Worm (Caenorhabditis elegans) whole organism, L1 larva: ENCODE data around the gene Y105C5B.15.

Experiments used
- C04F5.9 ChIP-seq: sonication (generic microtip); optimal IDR thresholded peaks from 2 replicates; lab custom pipeline; 2016; ENCODE audit warnings: missing genetic modification characterization, missing compliant biosample characterization
- F16B12.6 ChIP-seq: fragments of 150-350 bp; optimal IDR thresholded peaks from 2 replicates; lab custom pipeline; 2014; ENCODE audit warnings: missing biosample characterization, missing genetic modification characterization
- Y116A8C.19 ChIP-seq: sonication (generic microtip); optimal IDR thresholded peaks from 2 replicates; lab custom pipeline; 2016; ENCODE audit warnings: missing compliant biosample characterization, missing genetic modification characterization, borderline replicate concordance
- aly-2 ChIP-seq: fragments of 150-350 bp; optimal IDR thresholded peaks from 2 replicates; lab custom pipeline; 2014; ENCODE audit warnings: missing biosample characterization, missing genetic modification characterization
- ama-1 ChIP-seq: fragments of 150-350 bp; optimal IDR thresholded peaks from 2 replicates; lab custom pipeline; 2014
- blmp-1 ChIP-seq: fragments of 150-350 bp; optimal IDR thresholded peaks from 2 replicates; lab custom pipeline; 2014; ENCODE audit warnings: missing biosample characterization, missing genetic modification characterization
- ceh-8 ChIP-seq: fragments of 200-800 bp; sonication (Bioruptor generic); optimal IDR thresholded peaks from 2 replicates; lab custom pipeline; 2018; ENCODE audit warnings: mild to moderate bottlenecking, missing genetic modification characterization, moderate library complexity, missing compliant biosample characterization
- ceh-82 ChIP-seq, 3 experiments: fragments of 150-350 bp in 1 of 3; sonication (generic microtip) in 2 of 3; optimal IDR thresholded peaks; 2 replicates each; lab custom pipeline; 2014 to 2017; ENCODE audit warnings: missing biosample characterization in 3 of 3, missing genetic modification characterization in 3 of 3
- dsc-1 ChIP-seq: sonication (generic microtip); optimal IDR thresholded peaks from 2 replicates; lab custom pipeline; 2016; ENCODE audit warnings: mild to moderate bottlenecking, missing genetic modification characterization, missing compliant biosample characterization
- efl-1 ChIP-seq, 4 experiments: fragments of 150-350 bp; optimal IDR thresholded peaks in 3 of 4; peaks in 1 of 4; 1 replicate in 1 of 4; 2 replicates in 3 of 4; lab custom pipeline; 2014; ENCODE audit warnings: missing biosample characterization in 2 of 4, missing genetic modification characterization in 2 of 4, missing genetic modification reagents in 2 of 4
- efl-3 ChIP-seq: fragments of 200-800 bp; sonication (Bioruptor generic); optimal IDR thresholded peaks from 2 replicates; lab custom pipeline; 2018; ENCODE audit warnings: mild to moderate bottlenecking, missing genetic modification characterization, missing compliant biosample characterization
- egl-13 ChIP-seq: sonication (generic microtip); optimal IDR thresholded peaks from 2 replicates; lab custom pipeline; 2016; ENCODE audit warnings: missing genotype, missing genetic modification reagents, missing genetic modification characterization, missing compliant biosample characterization
- elt-2 ChIP-seq: sonication (generic microtip); optimal IDR thresholded peaks from 2 replicates; lab custom pipeline; 2016; ENCODE audit warnings: missing genetic modification characterization, mild to moderate bottlenecking, inconsistent platforms, missing compliant biosample characterization, missing genetic modification reagents
- fkh-10 ChIP-seq: sonication (generic microtip); optimal IDR thresholded peaks from 2 replicates; lab custom pipeline; 2017; ENCODE audit warnings: missing biosample characterization, missing genetic modification reagents, missing genetic modification characterization
- grh-1 ChIP-seq: fragments of 200-800 bp; sonication (Bioruptor generic); IDR thresholded peaks from 2 replicates; pipeline ENCODE4 v1.3.6; 2022; ENCODE audit warnings: missing genetic modification reagents, missing genetic modification characterization, missing compliant biosample characterization
- hlh-17 ChIP-seq: fragments of 200-800 bp; sonication (Bioruptor generic); optimal IDR thresholded peaks from 2 replicates; lab custom pipeline; 2018; ENCODE audit warnings: missing genetic modification characterization, mild to moderate bottlenecking, missing compliant biosample characterization, moderate library complexity, borderline replicate concordance
- hlh-4 ChIP-seq: sonication (generic microtip); optimal IDR thresholded peaks from 2 replicates; lab custom pipeline; 2016; ENCODE audit warnings: mild to moderate bottlenecking, missing genetic modification characterization, missing compliant biosample characterization
- hpl-2 ChIP-seq: fragments of 150-350 bp; optimal IDR thresholded peaks from 2 replicates; lab custom pipeline; 2014; ENCODE audit warnings: missing biosample characterization, missing genetic modification reagents, missing genetic modification characterization
- lin-14 ChIP-seq: fragments of 200-800 bp; sonication (Bioruptor generic); optimal IDR thresholded peaks from 2 replicates; lab custom pipeline; 2018; ENCODE audit warnings: mild to moderate bottlenecking, missing genetic modification characterization, moderate library complexity, missing compliant biosample characterization
- lin-15B ChIP-seq: fragments of 150-350 bp; sonication (generic microtip); optimal IDR thresholded peaks from 3 replicates; lab custom pipeline; 2014; ENCODE audit warnings: missing biosample characterization, missing genetic modification characterization
- lin-35 ChIP-seq, 2 experiments: fragments of 150-350 bp; optimal IDR thresholded peaks; 2 replicates each; lab custom pipeline; 2014; ENCODE audit warnings: missing biosample characterization in 2 of 2, missing genetic modification characterization in 2 of 2, missing genetic modification reagents in 2 of 2
- lin-39 ChIP-seq: fragments of 150-350 bp; optimal IDR thresholded peaks from 2 replicates; lab custom pipeline; 2014; ENCODE audit warnings: missing biosample characterization, missing genetic modification reagents, missing genetic modification characterization
- lsy-2 ChIP-seq, 2 experiments: fragments of 150-350 bp; optimal IDR thresholded peaks; 2 replicates each; lab custom pipeline; 2014; ENCODE audit warnings: missing biosample characterization in 2 of 2, missing genetic modification characterization in 2 of 2
- nhr-20 ChIP-seq: sonication (generic microtip); optimal IDR thresholded peaks from 2 replicates; lab custom pipeline; 2016; ENCODE audit warnings: mild to moderate bottlenecking, missing genetic modification characterization, missing compliant biosample characterization
- nhr-47 ChIP-seq: sonication (generic microtip); optimal IDR thresholded peaks from 2 replicates; lab custom pipeline; 2016; ENCODE audit warnings: mild to moderate bottlenecking, missing genetic modification characterization, moderate library complexity, missing compliant biosample characterization
- nhr-71 ChIP-seq: sonication (generic microtip); optimal IDR thresholded peaks from 2 replicates; lab custom pipeline; 2016; ENCODE audit warnings: mild to moderate bottlenecking, missing genetic modification characterization, moderate library complexity, missing compliant biosample characterization
- nhr-90 ChIP-seq: sonication (generic microtip); optimal IDR thresholded peaks from 2 replicates; lab custom pipeline; 2016; ENCODE audit warnings: mild to moderate bottlenecking, missing genetic modification characterization, missing compliant biosample characterization; ENCODE audit not compliant: poor library complexity
- snu-23 ChIP-seq: sonication (generic microtip); optimal IDR thresholded peaks from 2 replicates; lab custom pipeline; 2016; ENCODE audit warnings: missing genetic modification characterization, missing compliant biosample characterization
- sox-4 ChIP-seq: sonication (generic microtip); optimal IDR thresholded peaks from 2 replicates; lab custom pipeline; 2016; ENCODE audit warnings: missing genetic modification characterization, missing compliant biosample characterization
- tbx-2 ChIP-seq: sonication (generic microtip); optimal IDR thresholded peaks from 2 replicates; lab custom pipeline; 2016; ENCODE audit warnings: missing genetic modification characterization, missing compliant biosample characterization
- tlp-1 ChIP-seq: fragments of 150-350 bp; optimal IDR thresholded peaks from 2 replicates; lab custom pipeline; 2014; ENCODE audit warnings: missing biosample characterization, missing genetic modification characterization
- unc-30 ChIP-seq: sonication (generic microtip); optimal IDR thresholded peaks from 2 replicates; lab custom pipeline; 2017; ENCODE audit warnings: missing biosample characterization, missing genetic modification characterization
- unc-62 ChIP-seq: fragments of 150-350 bp; optimal IDR thresholded peaks from 2 replicates; lab custom pipeline; 2014; ENCODE audit warnings: missing biosample characterization, missing genetic modification reagents, missing genetic modification characterization
- vab-15 ChIP-seq: sonication (generic microtip); optimal IDR thresholded peaks from 2 replicates; lab custom pipeline; 2017; ENCODE audit warnings: missing genotype, mild to moderate bottlenecking, missing genetic modification characterization, missing compliant biosample characterization
- zip-4 ChIP-seq: fragments of 200-800 bp; sonication (Bioruptor generic); optimal IDR thresholded peaks from 2 replicates; lab custom pipeline; 2018; ENCODE audit warnings: mild to moderate bottlenecking, missing genetic modification characterization, moderate library complexity, missing compliant biosample characterization

Gene Y105C5B.15

DNA sequence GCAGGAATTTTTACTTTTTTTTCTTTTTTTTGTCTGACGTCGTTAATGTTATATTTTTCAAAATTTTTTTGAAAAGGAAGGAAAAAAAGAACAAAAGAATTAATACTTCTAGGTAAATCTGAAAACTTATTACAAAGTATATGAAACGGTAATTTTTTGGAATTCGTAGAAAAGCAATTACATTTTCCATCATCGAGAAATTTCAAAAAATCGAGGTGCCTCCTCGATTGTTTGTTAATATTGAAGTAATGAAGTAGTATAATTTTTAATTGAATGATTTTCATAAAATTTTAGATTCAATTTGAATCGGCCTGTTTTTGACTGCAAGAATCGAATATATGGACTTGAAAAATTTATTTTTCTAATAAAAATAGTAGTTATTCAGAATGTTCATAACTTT is 39.7 kb downstream of the Y105C5B.15 start:
- TF ChIP-seq egl-13 (tag; lab: Kevin White, UChicago), result no peak
- TF ChIP-seq efl-1 (optimal IDR thresholded peaks at IDR 0.05; lab: Kevin White, UChicago), result no peak
- peak in 1 of 2 experiments; percentile 1 for TF ChIP-seq efl-1 (GFP tag; optimal IDR thresholded peaks at IDR 0.05 in 1 of 2; lab: Kevin White, UChicago)

- TF ChIP-seq lin-39 (tag; lab: Kevin White, UChicago), result no peak
- no peak for TF ChIP-seq C04F5.9 (tag; lab: Kevin White, UChicago)
- no peak for TF ChIP-seq ama-1 (lab: Kevin White, UChicago)
- TF ChIP-seq tbx-2 (tag; lab: Kevin White, UChicago), result no peak
- no peak for TF ChIP-seq efl-3 (GFP tag; lab: Kevin White, UChicago)
- no peak for TF ChIP-seq ceh-8 (GFP tag; lab: Kevin White, UChicago)
- no peak for TF ChIP-seq Y116A8C.19 (tag; lab: Kevin White, UChicago)
- TF ChIP-seq aly-2 (tag; lab: Kevin White, UChicago), result no peak
Measured at ce11 chrIV:15994505-15994904, 42.8 kb downstream of the Y105C5B.15 start, which contains the start of gene Y105C5B.20. Y105C5B.20 (minus strand) TSS chrIV:15994605.

DNA sequence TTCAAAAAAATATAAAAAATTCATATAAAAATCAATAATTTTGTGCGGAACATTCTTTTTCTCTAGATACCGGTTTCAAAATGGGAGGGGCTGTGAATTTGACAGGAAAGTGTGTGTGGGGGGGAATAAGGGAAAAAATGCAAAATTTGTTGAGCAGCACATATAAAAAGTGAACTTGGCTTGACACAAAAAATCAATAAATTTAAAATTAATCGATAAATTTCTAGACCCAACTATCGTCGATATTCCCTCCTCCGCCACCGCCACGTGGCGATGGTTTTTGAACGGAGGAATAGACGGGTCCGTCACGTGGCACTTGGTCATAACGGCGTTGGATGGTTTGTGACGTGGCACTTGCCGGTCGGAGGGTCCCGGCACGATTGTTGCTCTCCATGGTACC is 46.2 kb downstream of the Y105C5B.15 start:
- no peak for TF ChIP-seq lin-14 (GFP tag; lab: Kevin White, UChicago)
- no peak for TF ChIP-seq nhr-20 (tag; lab: Kevin White, UChicago)
- no peak for TF ChIP-seq blmp-1
- TF ChIP-seq grh-1 (GFP tag; lab: Robert Waterston, UW), result no peak
- no peak for TF ChIP-seq ceh-8 (GFP tag; lab: Kevin White, UChicago)
- no peak for TF ChIP-seq lsy-2 (tag; optimal IDR thresholded peaks at IDR 0.05; lab: Kevin White, UChicago)
- no peak for TF ChIP-seq unc-30 (tag; lab: Kevin White, UChicago)
- TF ChIP-seq lin-15B (tag; lab: Kevin White, UChicago), result no peak
- TF ChIP-seq hlh-4 (tag; lab: Kevin White, UChicago), result no peak
- TF ChIP-seq ceh-82 (tag; optimal IDR thresholded peaks at IDR 0.05; lab: Kevin White, UChicago), result no peak
- no peak for TF ChIP-seq fkh-10 (GFP tag; lab: Kevin White, UChicago)
- no peak for TF ChIP-seq lin-35 (GFP tag; optimal IDR thresholded peaks at IDR 0.05; lab: Kevin White, UChicago)
- no peak for TF ChIP-seq hlh-17 (GFP tag; lab: Kevin White, UChicago)

- TF ChIP-seq unc-62 (GFP tag; lab: Kevin White, UChicago) (no peak), zip-4 (no peak), vab-15 (tag; lab: Kevin White, UChicago) (no peak), tbx-2 (tag; lab: Kevin White, UChicago) (no peak), unc-30 (tag; lab: Kevin White, UChicago) (no peak), hlh-17 (GFP tag; lab: Kevin White, UChicago) (no peak), nhr-71 (tag; lab: Kevin White, UChicago) (no peak), snu-23 (no peak), nhr-47 (tag; lab: Kevin White, UChicago) (no peak), sox-4 (no peak), dsc-1 (no peak), lin-35 (GFP tag; optimal IDR thresholded peaks at IDR 0.05; lab: Kevin White, UChicago) (no peak), elt-2 (tag; lab: Kevin White, UChicago) (no peak), nhr-90 (tag; lab: Kevin White, UChicago) (no peak), hpl-2 (no peak), lin-15B (tag; lab: Kevin White, UChicago) (no peak), F16B12.6 (tag; lab: Kevin White, UChicago) (no peak), egl-13 (tag; lab: Kevin White, UChicago) (no peak), tlp-1 (no peak)
Measured at ce11 chrIV:15999692-16000091, 48.0 kb downstream of the Y105C5B.15 start.
